Worm (Caenorhabditis elegans) whole organism, L1 larva: ENCODE results near the gene K08C7.7.

Experiments
- ama-1 ChIP-seq: fragments of 150-350 bp; optimal IDR thresholded peaks from 2 replicates; lab custom pipeline; 2014
- ceh-82 ChIP-seq, 3 experiments: fragments of 150-350 bp in 1 of 3; sonication (generic microtip) in 2 of 3; optimal IDR thresholded peaks; 2 replicates each; lab custom pipeline; 2014 to 2017; ENCODE audit warnings: missing biosample characterization in 3 of 3, missing genetic modification characterization in 3 of 3
- dsc-1 ChIP-seq: sonication (generic microtip); optimal IDR thresholded peaks from 2 replicates; lab custom pipeline; 2016; ENCODE audit warnings: mild to moderate bottlenecking, missing genetic modification characterization, missing compliant biosample characterization
- elt-2 ChIP-seq: sonication (generic microtip); optimal IDR thresholded peaks from 2 replicates; lab custom pipeline; 2016; ENCODE audit warnings: missing genetic modification characterization, mild to moderate bottlenecking, inconsistent platforms, missing compliant biosample characterization, missing genetic modification reagents
- lin-13 ChIP-seq: fragments of 150-350 bp; optimal IDR thresholded peaks from 2 replicates; lab custom pipeline; 2014; ENCODE audit warnings: missing biosample characterization, missing genetic modification reagents, missing genetic modification characterization
- lin-15B ChIP-seq: fragments of 150-350 bp; sonication (generic microtip); optimal IDR thresholded peaks from 3 replicates; lab custom pipeline; 2014; ENCODE audit warnings: missing biosample characterization, missing genetic modification characterization
- lin-39 ChIP-seq: fragments of 150-350 bp; optimal IDR thresholded peaks from 2 replicates; lab custom pipeline; 2014; ENCODE audit warnings: missing biosample characterization, missing genetic modification reagents, missing genetic modification characterization
- nhr-12 ChIP-seq: sonication (generic microtip); optimal IDR thresholded peaks from 2 replicates; lab custom pipeline; 2017; ENCODE audit warnings: missing biosample characterization, missing genetic modification characterization
- snpc-4 ChIP-seq: fragments of 150-350 bp; optimal IDR thresholded peaks from 2 replicates; lab custom pipeline; 2014; ENCODE audit warnings: missing biosample characterization, missing genetic modification characterization
- sup-37 ChIP-seq: fragments of 200-800 bp; sonication (Bioruptor generic); optimal IDR thresholded peaks from 2 replicates; lab custom pipeline; 2018; ENCODE audit warnings: mild to moderate bottlenecking, missing genetic modification characterization, missing compliant biosample characterization
- tlp-1 ChIP-seq: fragments of 150-350 bp; optimal IDR thresholded peaks from 2 replicates; lab custom pipeline; 2014; ENCODE audit warnings: missing biosample characterization, missing genetic modification characterization

- TF ChIP-seq dsc-1 (tag; lab: Kevin White, UChicago) (no peak), tlp-1 (tag; lab: Kevin White, UChicago) (no peak), snpc-4 (tag; lab: Kevin White, UChicago) (no peak), elt-2 (tag; lab: Kevin White, UChicago) (no peak), lin-39 (no peak), lin-15B (tag; lab: Kevin White, UChicago) (no peak), ama-1 (lab: Kevin White, UChicago) (no peak), nhr-12 (tag; lab: Kevin White, UChicago) (no peak), sup-37 (no peak), lin-13 (GFP tag; lab: Kevin White, UChicago) (no peak), ceh-82 (tag; optimal IDR thresholded peaks at IDR 0.05; lab: Kevin White, UChicago) (no peak)
These were observed 4.3 kb downstream of the K08C7.7 start for ce11 chrIV:10668561-10668960.
